Worm (Caenorhabditis elegans) whole organism, young adult: Measurements from ENCODE around the gene rsu-1.
A peak's percentile ranks its signal among the peaks of the same experiment; 100 is the strongest.

Source experiments
- F22D6.2 ChIP-seq: sonication (generic microtip); optimal IDR thresholded peaks from 2 replicates; lab custom pipeline; 2016; ENCODE audit warnings: mild to moderate bottlenecking, missing genetic modification characterization, missing compliant biosample characterization
- F33H1.4 ChIP-seq: fragments of 200-800 bp; sonication (Bioruptor generic); IDR thresholded peaks from 2 replicates; pipeline ENCODE4 v1.3.6; 2022; ENCODE audit warnings: missing genetic modification reagents, missing genetic modification characterization, missing compliant biosample characterization
- F49E8.2 ChIP-seq: sonication (generic microtip); optimal IDR thresholded peaks from 3 replicates; lab custom pipeline; 2017; ENCODE audit warnings: missing genetic modification characterization, mild to moderate bottlenecking, missing compliant biosample characterization, antibody characterized with exemption, moderate library complexity; ENCODE audit not compliant: insufficient read depth
- F55B11.4 ChIP-seq: sonication (generic microtip); optimal IDR thresholded peaks from 2 replicates; lab custom pipeline; 2016; ENCODE audit warnings: missing compliant biosample characterization, missing genetic modification characterization, borderline replicate concordance; ENCODE audit not compliant: insufficient read depth
- Y53F4B.3 ChIP-seq: fragments of 200-800 bp; sonication (Bioruptor generic); IDR thresholded peaks from 2 replicates; pipeline ENCODE4 v1.3.6; 2022; ENCODE audit warnings: missing genetic modification reagents, missing genetic modification characterization, missing compliant biosample characterization
- Y53G8AR.9 ChIP-seq: fragments of 200-800 bp; sonication (Bioruptor generic); conservative IDR thresholded peaks from 2 replicates; pipeline ENCODE4 v1.3.6; 2022; ENCODE audit warnings: missing genetic modification reagents, missing genetic modification characterization, missing compliant biosample characterization
- ZK185.1 ChIP-seq: sonication (generic microtip); optimal IDR thresholded peaks from 2 replicates; lab custom pipeline; 2016; ENCODE audit warnings: mild to moderate bottlenecking, missing genetic modification characterization, missing compliant biosample characterization; ENCODE audit not compliant: poor library complexity, severe bottlenecking
- akir-1 ChIP-seq: fragments of 200-800 bp; sonication (Bioruptor generic); optimal IDR thresholded peaks from 2 replicates; lab custom pipeline; 2018; ENCODE audit warnings: mild to moderate bottlenecking, missing genetic modification characterization, moderate library complexity, missing compliant biosample characterization
- ama-1 ChIP-seq, 3 experiments: fragments of 150-350 bp in 1 of 3; sonication (generic microtip) in 2 of 3; optimal IDR thresholded peaks; 2 replicates each; lab custom pipeline; 2014 to 2018; ENCODE audit warnings: missing biosample characterization in 2 of 3, missing genetic modification characterization in 2 of 3, missing genetic modification reagents in 2 of 3
- atf-7 ChIP-seq: sonication (generic microtip); optimal IDR thresholded peaks from 2 replicates; lab custom pipeline; 2017; ENCODE audit warnings: mild to moderate bottlenecking, missing genetic modification characterization, missing compliant biosample characterization
- attf-5 ChIP-seq: fragments of 200-800 bp; sonication (Bioruptor generic); optimal IDR thresholded peaks from 2 replicates; lab custom pipeline; 2018; ENCODE audit warnings: mild to moderate bottlenecking, missing genetic modification characterization, missing compliant biosample characterization
- attf-6 ChIP-seq: fragments of 200-800 bp; sonication (Bioruptor generic); IDR thresholded peaks from 2 replicates; pipeline ENCODE4 v1.3.6; 2022; ENCODE audit warnings: missing genetic modification reagents, missing genetic modification characterization, missing compliant biosample characterization
- bed-1 ChIP-seq: fragments of 200-800 bp; sonication (Bioruptor generic); IDR thresholded peaks from 2 replicates; pipeline ENCODE4 v1.3.6; 2022; ENCODE audit warnings: missing genetic modification reagents, missing genetic modification characterization, missing compliant biosample characterization
- cebp-1 ChIP-seq, 2 experiments: fragments of 200-800 bp in 1 of 2; sonication (Bioruptor generic) in 1 of 2; sonication (generic microtip) in 1 of 2; IDR thresholded peaks in 1 of 2; optimal IDR thresholded peaks in 1 of 2; 2 replicates each; pipeline versions ENCODE4 v1.3.6 to Lab custom; 2017 to 2022; ENCODE audit warnings: missing compliant biosample characterization in 2 of 2, missing genetic modification characterization in 2 of 2, mild to moderate bottlenecking in 1 of 2, missing genetic modification reagents in 1 of 2, moderate library complexity in 1 of 2
- cebp-2 ChIP-seq: fragments of 200-800 bp; sonication (Bioruptor generic); IDR thresholded peaks from 2 replicates; pipeline ENCODE4 v1.3.6; 2022; ENCODE audit warnings: missing genetic modification characterization, missing compliant biosample characterization
- ceh-100 ChIP-seq: fragments of 200-800 bp; sonication (Bioruptor generic); IDR thresholded peaks from 2 replicates; pipeline ENCODE4 v1.3.6; 2022; ENCODE audit warnings: missing genetic modification reagents, missing genetic modification characterization, missing compliant biosample characterization
- ceh-91 ChIP-seq: fragments of 200-800 bp; sonication (Bioruptor generic); IDR thresholded peaks from 2 replicates; pipeline ENCODE4 v1.3.6; 2022; ENCODE audit warnings: missing genetic modification reagents, missing genetic modification characterization, missing compliant biosample characterization
- die-1 ChIP-seq: sonication (generic microtip); optimal IDR thresholded peaks from 2 replicates; lab custom pipeline; 2016; ENCODE audit warnings: missing genotype, mild to moderate bottlenecking, missing genetic modification characterization, missing compliant biosample characterization
- dpff-1 ChIP-seq: sonication (generic microtip); optimal IDR thresholded peaks from 2 replicates; lab custom pipeline; 2017; ENCODE audit warnings: mild to moderate bottlenecking, missing genetic modification characterization, missing compliant biosample characterization
- egl-18 ChIP-seq: fragments of 200-800 bp; sonication (Bioruptor generic); IDR thresholded peaks from 2 replicates; pipeline ENCODE4 v1.3.6; 2022; ENCODE audit warnings: missing genetic modification reagents, missing genetic modification characterization, missing compliant biosample characterization
- egrh-3 ChIP-seq: fragments of 200-800 bp; sonication (Bioruptor generic); IDR thresholded peaks from 2 replicates; pipeline ENCODE4 v1.3.6; 2022; ENCODE audit warnings: missing genetic modification reagents, missing genetic modification characterization, missing compliant biosample characterization
- ekl-4 ChIP-seq: fragments of 200-800 bp; sonication (Bioruptor generic); IDR thresholded peaks from 2 replicates; pipeline ENCODE4 v1.3.6; 2022; ENCODE audit warnings: missing genetic modification reagents, missing genetic modification characterization, missing compliant biosample characterization
- ets-4 ChIP-seq: fragments of 200-800 bp; sonication (Bioruptor generic); optimal IDR thresholded peaks from 2 replicates; lab custom pipeline; 2018; ENCODE audit warnings: mild to moderate bottlenecking, missing genetic modification characterization, missing compliant biosample characterization
- fkh-3 ChIP-seq: sonication (generic microtip); optimal IDR thresholded peaks from 2 replicates; lab custom pipeline; 2016; ENCODE audit warnings: mild to moderate bottlenecking, missing genetic modification characterization, missing compliant biosample characterization
- hmg-20 ChIP-seq: fragments of 200-800 bp; sonication (Bioruptor generic); IDR thresholded peaks from 2 replicates; pipeline ENCODE4 v1.3.6; 2022; ENCODE audit warnings: missing genetic modification reagents, missing genetic modification characterization, missing compliant biosample characterization
- hrde-1 ChIP-seq: sonication (generic microtip); optimal IDR thresholded peaks from 2 replicates; lab custom pipeline; 2016; ENCODE audit warnings: missing genetic modification characterization, mild to moderate bottlenecking, missing compliant biosample characterization, moderate library complexity, missing genotype, missing genetic modification reagents, borderline replicate concordance
- let-526 ChIP-seq: fragments of 200-800 bp; sonication (Bioruptor generic); IDR thresholded peaks from 2 replicates; pipeline ENCODE4 v1.3.6; 2022; ENCODE audit warnings: missing genetic modification reagents, missing genetic modification characterization, missing compliant biosample characterization
- lin-40 ChIP-seq: sonication (generic microtip); optimal IDR thresholded peaks from 2 replicates; lab custom pipeline; 2016; ENCODE audit warnings: missing genetic modification characterization, mild to moderate bottlenecking, missing compliant biosample characterization, missing genotype, missing genetic modification reagents
- madf-3 ChIP-seq: fragments of 200-800 bp; sonication (Bioruptor generic); IDR thresholded peaks from 2 replicates; pipeline ENCODE4 v1.3.6; 2022; ENCODE audit warnings: missing genetic modification reagents, missing genetic modification characterization, missing compliant biosample characterization
- madf-8 ChIP-seq: fragments of 200-800 bp; sonication (Bioruptor generic); conservative IDR thresholded peaks from 2 replicates; pipeline ENCODE4 v1.3.6; 2022; ENCODE audit warnings: missing genetic modification reagents, missing genetic modification characterization, missing compliant biosample characterization
- mes-4 ChIP-seq: sonication (generic microtip); optimal IDR thresholded peaks from 2 replicates; lab custom pipeline; 2016; ENCODE audit warnings: missing genotype, missing genetic modification characterization, missing compliant biosample characterization
- mxl-1 ChIP-seq: sonication (generic microtip); optimal IDR thresholded peaks from 2 replicates; lab custom pipeline; 2016; ENCODE audit warnings: missing genetic modification characterization, missing compliant biosample characterization
- nfya-2 ChIP-seq: fragments of 200-800 bp; sonication (Bioruptor generic); IDR thresholded peaks from 2 replicates; pipeline ENCODE4 v1.3.6; 2022; ENCODE audit warnings: missing genetic modification reagents, missing genetic modification characterization, missing compliant biosample characterization
- nfyb-1 ChIP-seq: fragments of 200-800 bp; sonication (Bioruptor generic); IDR thresholded peaks from 2 replicates; pipeline ENCODE4 v1.3.6; 2022; ENCODE audit warnings: missing genetic modification reagents, missing genetic modification characterization, missing compliant biosample characterization
- nhr-120 ChIP-seq: fragments of 200-800 bp; sonication (Bioruptor generic); IDR thresholded peaks from 2 replicates; pipeline ENCODE4 v1.3.6; 2022; ENCODE audit warnings: missing genetic modification characterization, missing compliant biosample characterization
- nhr-179 ChIP-seq: sonication (generic microtip); optimal IDR thresholded peaks from 2 replicates; lab custom pipeline; 2016; ENCODE audit warnings: mild to moderate bottlenecking, missing genetic modification characterization, missing compliant biosample characterization
- nhr-80 ChIP-seq: sonication (generic microtip); optimal IDR thresholded peaks from 2 replicates; lab custom pipeline; 2016; ENCODE audit warnings: missing genetic modification characterization, missing compliant biosample characterization
- nhr-90 ChIP-seq: sonication (generic microtip); optimal IDR thresholded peaks from 2 replicates; lab custom pipeline; 2016; ENCODE audit warnings: missing genotype, mild to moderate bottlenecking, missing genetic modification characterization, missing compliant biosample characterization
- rcor-1 ChIP-seq: fragments of 200-800 bp; sonication (Bioruptor generic); IDR thresholded peaks from 2 replicates; pipeline ENCODE4 v1.3.6; 2022; ENCODE audit warnings: missing genetic modification reagents, missing genetic modification characterization, missing compliant biosample characterization
- somi-1 ChIP-seq: fragments of 200-800 bp; sonication (Bioruptor generic); optimal IDR thresholded peaks from 2 replicates; lab custom pipeline; 2018; ENCODE audit warnings: mild to moderate bottlenecking, missing genetic modification characterization, missing compliant biosample characterization
- sptf-2 ChIP-seq: fragments of 200-800 bp; sonication (Bioruptor generic); optimal IDR thresholded peaks from 2 replicates; lab custom pipeline; 2018; ENCODE audit warnings: mild to moderate bottlenecking, missing genetic modification characterization, missing compliant biosample characterization
- unc-130 ChIP-seq: sonication (generic microtip); optimal IDR thresholded peaks from 2 replicates; lab custom pipeline; 2016; ENCODE audit warnings: missing genetic modification reagents, missing genetic modification characterization, missing compliant biosample characterization
- ztf-22 ChIP-seq: fragments of 200-800 bp; sonication (Bioruptor generic); optimal IDR thresholded peaks from 2 replicates; lab custom pipeline; 2018; ENCODE audit warnings: mild to moderate bottlenecking, missing genetic modification characterization, moderate library complexity, missing compliant biosample characterization
- ztf-28 ChIP-seq: fragments of 200-800 bp; sonication (Bioruptor generic); IDR thresholded peaks from 2 replicates; pipeline ENCODE4 v1.3.6; 2022; ENCODE audit warnings: missing genetic modification reagents, missing genetic modification characterization, missing compliant biosample characterization
- ztf-6 ChIP-seq: fragments of 200-800 bp; sonication (Bioruptor generic); IDR thresholded peaks from 2 replicates; pipeline ENCODE4 v1.3.6; 2022; ENCODE audit warnings: missing genetic modification reagents, missing genetic modification characterization, missing compliant biosample characterization

Gene rsu-1

ce11 chrIII:3493138-3493537 is 21.3 kb downstream of the rsu-1 start, which contains the start of gene gly-14 (continued):
- no peak for TF ChIP-seq rcor-1 (GFP tag; lab: Robert Waterston, UW)
- no peak for TF ChIP-seq ztf-22 (GFP tag; lab: Kevin White, UChicago)

ce11 chrIII:3498957-3499356 is 27.2 kb downstream of the rsu-1 start, which contains the start of gene M01F1.9:
Gene M01F1.9, minus strand, starts transcription at chrIII:3499057.
- no peak for TF ChIP-seq F33H1.4
- TF ChIP-seq hmg-20 = no peak
- no peak for TF ChIP-seq egrh-3 (GFP tag; lab: Robert Waterston, UW)
- no peak for TF ChIP-seq nhr-90 (tag; lab: Kevin White, UChicago)
- no peak for TF ChIP-seq ceh-91 (GFP tag; lab: Robert Waterston, UW)
- TF ChIP-seq F55B11.4 = no peak
- TF ChIP-seq madf-3 (GFP tag; lab: Robert Waterston, UW) = no peak
- TF ChIP-seq die-1 (tag; lab: Kevin White, UChicago) = no peak
- TF ChIP-seq F49E8.2 (tag; lab: Kevin White, UChicago) = no peak
- no peak for TF ChIP-seq akir-1 (GFP tag; lab: Kevin White, UChicago)
- TF ChIP-seq let-526 (GFP tag; lab: Robert Waterston, UW) = no peak
- TF ChIP-seq nhr-120 (GFP tag; lab: Robert Waterston, UW) = no peak
- no peak for TF ChIP-seq cebp-2 (GFP tag; lab: Robert Waterston, UW)
- no peak for TF ChIP-seq cebp-1 (GFP tag; IDR thresholded peaks at IDR 0.05; lab: Robert Waterston, UW)
- no peak for TF ChIP-seq cebp-1 (tag; optimal IDR thresholded peaks at IDR 0.05; lab: Kevin White, UChicago)
- no peak for TF ChIP-seq fkh-3 (tag; lab: Kevin White, UChicago)

ce11 chrIII:3499850-3500249 is 28.0 kb downstream of the rsu-1 start:
- peak; percentile 96 for TF ChIP-seq ceh-100
- TF ChIP-seq nhr-80 = no peak
- no peak for TF ChIP-seq madf-3 (GFP tag; lab: Robert Waterston, UW)
- no peak for TF ChIP-seq ekl-4 (GFP tag; lab: Robert Waterston, UW)
- no peak for TF ChIP-seq bed-1 (GFP tag; lab: Robert Waterston, UW)
- TF ChIP-seq attf-6 (GFP tag; lab: Robert Waterston, UW) = no peak
- no peak for TF ChIP-seq Y53F4B.3
- no peak for TF ChIP-seq egrh-3 (GFP tag; lab: Robert Waterston, UW)
- TF ChIP-seq fkh-3 (tag; lab: Kevin White, UChicago) = no peak
- TF ChIP-seq dpff-1 = no peak
- no peak for TF ChIP-seq madf-8
- TF ChIP-seq nfya-2 (GFP tag; lab: Robert Waterston, UW) = no peak
- no peak for TF ChIP-seq hrde-1
- no peak for TF ChIP-seq F22D6.2 (tag; lab: Kevin White, UChicago)
- TF ChIP-seq ztf-6 (GFP tag; lab: Robert Waterston, UW) = no peak
- no peak for TF ChIP-seq nhr-179 (tag; lab: Kevin White, UChicago)
- no peak for TF ChIP-seq nhr-120 (GFP tag; lab: Robert Waterston, UW)
- no peak for TF ChIP-seq Y53G8AR.9
- no peak for TF ChIP-seq ets-4
- no peak for TF ChIP-seq mxl-1 (tag; lab: Kevin White, UChicago)
- TF ChIP-seq sptf-2 (GFP tag; lab: Kevin White, UChicago) = no peak
- no peak for TF ChIP-seq nfyb-1 (GFP tag; lab: Robert Waterston, UW)
- TF ChIP-seq egl-18 (GFP tag; lab: Robert Waterston, UW) = no peak
- peak; percentile 12 for TF ChIP-seq attf-5
- TF ChIP-seq ZK185.1 (tag; lab: Kevin White, UChicago) = no peak
- no peak for TF ChIP-seq lin-40 (tag; lab: Kevin White, UChicago)
- no peak for TF ChIP-seq mes-4 (tag; lab: Kevin White, UChicago)
- no peak for TF ChIP-seq hmg-20
- peak; percentile 74; the same call in 1 of the 2 replicates for TF ChIP-seq ztf-28 (GFP tag; lab: Robert Waterston, UW)
- no peak for TF ChIP-seq somi-1 (GFP tag; lab: Kevin White, UChicago)
- TF ChIP-seq unc-130 (GFP tag; lab: Kevin White, UChicago) = no peak
- TF ChIP-seq ama-1 (optimal IDR thresholded peaks at IDR 0.05; lab: Kevin White, UChicago) = no peak
- no peak for TF ChIP-seq ama-1 (GFP tag; optimal IDR thresholded peaks at IDR 0.05; lab: Kevin White, UChicago)
- no peak for TF ChIP-seq atf-7 (tag; lab: Kevin White, UChicago)
